Fruit fly (Drosophila melanogaster) whole organism, embryonic: ENCODE measurements around the gene Elp4.

Experiments used
- B-H1 ChIP-seq: fragments of 200-800 bp; sonication (Bioruptor generic); IDR thresholded peaks from 3 replicates; pipeline ENCODE4 v1.3.6; 2022; ENCODE audit warnings: missing biosample characterization, missing genetic modification characterization
- CG10274 ChIP-seq: fragments of 200-800 bp; sonication (Bioruptor generic); optimal IDR thresholded peaks from 3 replicates; lab custom pipeline; 2017; ENCODE audit warnings: missing biosample characterization, mild to moderate bottlenecking, missing genetic modification characterization
- CG10979 ChIP-seq: fragments of 200-800 bp; sonication (Bioruptor generic); optimal IDR thresholded peaks from 2 replicates; lab custom pipeline; 2018; ENCODE audit warnings: missing biosample characterization, mild to moderate bottlenecking, missing genetic modification characterization, moderate library complexity
- CG12155 ChIP-seq: fragments of 200-800 bp; sonication (Bioruptor generic); optimal IDR thresholded peaks from 3 replicates; lab custom pipeline; 2016; ENCODE audit warnings: missing biosample characterization, missing genetic modification characterization
- CG12942 ChIP-seq: fragments of 200-800 bp; sonication (Bioruptor generic); optimal IDR thresholded peaks from 3 replicates; lab custom pipeline; 2016; ENCODE audit warnings: missing biosample characterization, missing genetic modification characterization
- CG13287 ChIP-seq: fragments of 200-800 bp; sonication (Bioruptor generic); IDR thresholded peaks from 2 replicates; pipeline ENCODE4 v1.3.6; 2022; ENCODE audit warnings: missing biosample characterization, missing genetic modification characterization; ENCODE audit not compliant: partially characterized antibody
- CG15696 ChIP-seq: fragments of 200-800 bp; sonication (Bioruptor generic); optimal IDR thresholded peaks from 2 replicates; lab custom pipeline; 2019; ENCODE audit warnings: missing biosample characterization, mild to moderate bottlenecking, missing genetic modification characterization, moderate library complexity
- CG1647 ChIP-seq: fragments of 200-800 bp; sonication (Bioruptor generic); optimal IDR thresholded peaks from 3 replicates; lab custom pipeline; 2016; ENCODE audit warnings: missing biosample characterization, missing genetic modification characterization
- CG16813 ChIP-seq: fragments of 200-800 bp; sonication (Bioruptor generic); IDR thresholded peaks from 3 replicates; pipeline ENCODE4 v1.3.6; 2022; ENCODE audit warnings: missing biosample characterization, missing genetic modification characterization; ENCODE audit not compliant: partially characterized antibody
- CG17361 ChIP-seq: fragments of 200-800 bp; sonication (Bioruptor generic); IDR thresholded peaks from 3 replicates; pipeline ENCODE4 v1.3.6; 2022; ENCODE audit warnings: missing biosample characterization, missing genetic modification characterization
- CG17802 ChIP-seq: fragments of 200-800 bp; sonication (Bioruptor generic); optimal IDR thresholded peaks from 2 replicates; lab custom pipeline; 2018; ENCODE audit warnings: missing biosample characterization, mild to moderate bottlenecking, missing genetic modification characterization, moderate library complexity
- CG1832 ChIP-seq: fragments of 200-800 bp; sonication (Bioruptor generic); optimal IDR thresholded peaks from 2 replicates; lab custom pipeline; 2017; ENCODE audit warnings: missing biosample characterization, mild to moderate bottlenecking, missing genetic modification characterization, inconsistent platforms
- CG2199 ChIP-seq: fragments of 200-800 bp; sonication (Bioruptor generic); IDR thresholded peaks from 3 replicates; pipeline ENCODE4 v1.3.6; 2022; ENCODE audit warnings: missing biosample characterization, missing genetic modification characterization
- CG2712 ChIP-seq: fragments of 200-800 bp; optimal IDR thresholded peaks from 3 replicates; lab custom pipeline; 2019; ENCODE audit warnings: missing biosample characterization, mild to moderate bottlenecking, missing genetic modification characterization, moderate library complexity
- CG32767 ChIP-seq: fragments of 200-800 bp; sonication (Bioruptor generic); IDR thresholded peaks from 2 replicates; pipeline ENCODE4 v1.3.6; 2022; ENCODE audit warnings: missing biosample characterization, missing genetic modification characterization
- CG4617 ChIP-seq: fragments of 200-800 bp; sonication (Bioruptor generic); optimal IDR thresholded peaks from 3 replicates; lab custom pipeline; 2016; ENCODE audit warnings: missing biosample characterization, missing genetic modification characterization, borderline replicate concordance
- CG6175 ChIP-seq: fragments of 200-800 bp; sonication (Bioruptor generic); IDR thresholded peaks from 3 replicates; pipeline ENCODE4 v1.3.6; 2022; ENCODE audit warnings: missing biosample characterization, missing genetic modification characterization
- CG7987 ChIP-seq: fragments of 200-800 bp; sonication (Bioruptor generic); optimal IDR thresholded peaks from 2 replicates; lab custom pipeline; 2018; ENCODE audit warnings: missing biosample characterization, mild to moderate bottlenecking, missing genetic modification characterization, moderate library complexity
- CG8924 ChIP-seq: fragments of 200-800 bp; optimal IDR thresholded peaks from 3 replicates; lab custom pipeline; 2019; ENCODE audit warnings: missing biosample characterization, mild to moderate bottlenecking, missing genetic modification characterization, moderate library complexity
- CHES-1-like ChIP-seq: fragments of 200-800 bp; sonication (Bioruptor generic); optimal IDR thresholded peaks from 2 replicates; lab custom pipeline; 2016; ENCODE audit warnings: missing biosample characterization, missing genetic modification characterization
- D ChIP-seq, 2 experiments: fragments of 200-800 bp in 1 of 2; fragments of >200 bp in 1 of 2; sonication (Bioruptor generic) in 1 of 2; optimal IDR thresholded peaks; 2 replicates in 1 of 2; 3 replicates in 1 of 2; lab custom pipeline; 2017; ENCODE audit warnings: mild to moderate bottlenecking in 1 of 2, missing biosample characterization in 1 of 2, missing genetic modification characterization in 1 of 2, missing genetic modification reagents in 1 of 2
- Dbx ChIP-seq: fragments of 200-800 bp; sonication (Bioruptor generic); IDR thresholded peaks from 3 replicates; pipeline ENCODE4 v1.3.6; 2022; ENCODE audit warnings: missing biosample characterization, missing genetic modification characterization
- Eip74EF ChIP-seq, 2 experiments: fragments of 200-800 bp in 1 of 2; fragments of >200 bp in 1 of 2; sonication (Bioruptor generic) in 1 of 2; optimal IDR thresholded peaks; 2 replicates each; lab custom pipeline; 2017 to 2019; ENCODE audit warnings: missing biosample characterization in 2 of 2, missing genetic modification characterization in 2 of 2, mild to moderate bottlenecking in 1 of 2, moderate library complexity in 1 of 2
- Fer2 ChIP-seq: fragments of 200-800 bp; sonication (Bioruptor generic); optimal IDR thresholded peaks from 2 replicates; lab custom pipeline; 2018; ENCODE audit warnings: missing biosample characterization, mild to moderate bottlenecking, missing genetic modification characterization, moderate library complexity
- HmgZ ChIP-seq: fragments of 200-800 bp; sonication (Bioruptor generic); optimal IDR thresholded peaks from 2 replicates; lab custom pipeline; 2018; ENCODE audit warnings: missing biosample characterization, mild to moderate bottlenecking, missing genetic modification characterization
- Hr78 ChIP-seq, 2 experiments: fragments of 200-800 bp in 1 of 2; fragments of >200 bp in 1 of 2; sonication (Bioruptor generic) in 1 of 2; optimal IDR thresholded peaks; 2 replicates each; lab custom pipeline; 2017 to 2019; ENCODE audit warnings: missing biosample characterization in 2 of 2, missing genetic modification characterization in 2 of 2, mild to moderate bottlenecking in 1 of 2, moderate library complexity in 1 of 2
- Jarid2 ChIP-seq: fragments of 200-800 bp; sonication (Bioruptor generic); optimal IDR thresholded peaks from 3 replicates; lab custom pipeline; 2017; ENCODE audit warnings: mild to moderate bottlenecking, missing biosample characterization, missing genetic modification reagents, missing genetic modification characterization
- Max ChIP-seq: fragments of 200-800 bp; sonication (Bioruptor generic); optimal IDR thresholded peaks from 2 replicates; lab custom pipeline; 2016; ENCODE audit warnings: missing biosample characterization, mild to moderate bottlenecking, missing genetic modification characterization
- Trl ChIP-seq, 3 experiments: fragments of >200 bp in 2 of 3; fragments of 200-800 bp in 1 of 3; sonication (Bioruptor generic) in 1 of 3; optimal IDR thresholded peaks; 2 replicates in 1 of 3; 3 replicates in 2 of 3; lab custom pipeline; 2016 to 2017; ENCODE audit warnings: missing biosample characterization in 1 of 3, missing genetic modification characterization in 1 of 3
- Xbp1 ChIP-seq: fragments of 200-800 bp; sonication (Bioruptor generic); optimal IDR thresholded peaks from 3 replicates; lab custom pipeline; 2016; ENCODE audit warnings: missing biosample characterization, mild to moderate bottlenecking, missing genetic modification characterization
- ab ChIP-seq: fragments of 200-800 bp; sonication (Bioruptor generic); optimal IDR thresholded peaks from 2 replicates; lab custom pipeline; 2016; ENCODE audit warnings: missing biosample characterization, missing genetic modification characterization
- ap ChIP-seq: fragments of 200-800 bp; sonication (Bioruptor generic); IDR thresholded peaks from 2 replicates; pipeline ENCODE4 v1.3.6; 2022; ENCODE audit warnings: missing biosample characterization, missing genetic modification characterization
- ash1 ChIP-seq: fragments of 200-800 bp; sonication (Bioruptor generic); optimal IDR thresholded peaks from 2 replicates; lab custom pipeline; 2018; ENCODE audit warnings: missing biosample characterization, mild to moderate bottlenecking, missing genetic modification characterization
- br ChIP-seq: fragments of >200 bp; optimal IDR thresholded peaks from 2 replicates; lab custom pipeline; 2017
- cato ChIP-seq: fragments of 200-800 bp; sonication (Bioruptor generic); optimal IDR thresholded peaks from 2 replicates; lab custom pipeline; 2016; ENCODE audit warnings: missing biosample characterization, missing genetic modification characterization, borderline replicate concordance
- chinmo ChIP-seq: fragments of 200-800 bp; sonication (Bioruptor generic); IDR thresholded peaks from 4 replicates; pipeline ENCODE4 v1.3.6; 2022; ENCODE audit warnings: missing biosample characterization, missing genetic modification characterization; ENCODE audit not compliant: partially characterized antibody
- croc ChIP-seq: fragments of 200-800 bp; sonication (Bioruptor generic); conservative IDR thresholded peaks from 3 replicates; pipeline ENCODE4 v1.3.6; 2022; ENCODE audit warnings: missing biosample characterization, missing genetic modification characterization
- crp ChIP-seq, 2 experiments: fragments of 200-800 bp; sonication (Bioruptor generic); optimal IDR thresholded peaks; 2 replicates in 1 of 2; 3 replicates in 1 of 2; lab custom pipeline; 2017; ENCODE audit warnings: missing biosample characterization in 2 of 2, missing genetic modification characterization in 2 of 2, mild to moderate bottlenecking in 1 of 2, moderate library complexity in 1 of 2
- dimm ChIP-seq: fragments of 200-800 bp; sonication (Bioruptor generic); IDR thresholded peaks from 2 replicates; pipeline ENCODE4 v1.3.6; 2022; ENCODE audit warnings: missing biosample characterization, missing genetic modification characterization
- emc ChIP-seq: fragments of 200-800 bp; sonication (Bioruptor generic); optimal IDR thresholded peaks from 2 replicates; lab custom pipeline; 2016; ENCODE audit warnings: missing biosample characterization, missing genetic modification characterization
- fd3F ChIP-seq: fragments of 200-800 bp; sonication (Bioruptor generic); optimal IDR thresholded peaks from 2 replicates; lab custom pipeline; 2018; ENCODE audit warnings: missing biosample characterization, mild to moderate bottlenecking, missing genetic modification characterization, moderate library complexity
- fd64A ChIP-seq: fragments of 200-800 bp; sonication (Bioruptor generic); optimal IDR thresholded peaks from 3 replicates; lab custom pipeline; 2018; ENCODE audit warnings: missing biosample characterization, mild to moderate bottlenecking, missing genetic modification characterization
- fru ChIP-seq: fragments of >200 bp; optimal IDR thresholded peaks from 2 replicates; lab custom pipeline; 2017
- fu2 ChIP-seq: fragments of 200-800 bp; sonication (Bioruptor generic); optimal IDR thresholded peaks from 2 replicates; lab custom pipeline; 2016; ENCODE audit warnings: missing biosample characterization, missing genetic modification characterization
- h ChIP-seq: fragments of >200 bp; optimal IDR thresholded peaks from 2 replicates; lab custom pipeline; 2017
- jing ChIP-seq: fragments of 200-800 bp; sonication (Bioruptor generic); optimal IDR thresholded peaks from 2 replicates; lab custom pipeline; 2018; ENCODE audit warnings: missing biosample characterization, mild to moderate bottlenecking, missing genetic modification characterization
- mam ChIP-seq: fragments of 200-800 bp; sonication (Bioruptor generic); optimal IDR thresholded peaks from 3 replicates; lab custom pipeline; 2016; ENCODE audit warnings: missing biosample characterization, missing genetic modification characterization
- phol ChIP-seq: fragments of 200-800 bp; sonication (Bioruptor generic); optimal IDR thresholded peaks from 3 replicates; lab custom pipeline; 2018; ENCODE audit warnings: missing biosample characterization, mild to moderate bottlenecking, missing genetic modification characterization, moderate library complexity
- pnt ChIP-seq: fragments of 200-800 bp; sonication (Bioruptor generic); optimal IDR thresholded peaks from 3 replicates; lab custom pipeline; 2016; ENCODE audit warnings: missing biosample characterization, missing genetic modification characterization
- pzg ChIP-seq: fragments of 200-800 bp; sonication (Bioruptor generic); optimal IDR thresholded peaks from 3 replicates; lab custom pipeline; 2018; ENCODE audit warnings: missing biosample characterization, mild to moderate bottlenecking, missing genetic modification characterization, moderate library complexity
- tin ChIP-seq: fragments of 200-800 bp; sonication (Bioruptor generic); optimal IDR thresholded peaks from 3 replicates; lab custom pipeline; 2016; ENCODE audit warnings: missing biosample characterization, missing genetic modification characterization

Gene Elp4

DNA sequence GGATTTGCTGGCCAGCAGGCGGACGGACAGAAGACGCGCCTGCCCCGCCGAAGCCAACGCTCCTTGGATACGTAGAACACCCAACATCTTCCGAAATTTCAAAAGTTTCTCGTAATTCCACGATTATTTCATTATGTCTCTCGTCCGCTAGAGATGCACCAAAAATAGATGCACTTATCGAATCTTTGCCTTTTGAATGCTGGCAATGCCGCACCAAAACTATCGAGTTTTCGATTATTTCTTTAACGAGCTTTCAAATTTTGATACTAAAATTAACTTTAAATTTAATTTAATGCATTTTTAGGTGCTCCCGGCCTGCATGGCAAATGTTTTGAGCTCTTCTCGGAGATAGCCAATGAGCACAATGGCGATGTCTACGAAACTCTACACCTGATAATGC lies 8.1 kb downstream of the Elp4 start, which contains the start of gene Coq6 (continued):
- TF ChIP-seq CHES-1-like (GFP tag; lab: Kevin White, UChicago) (no peak), croc (GFP tag; lab: Robert Waterston, UW) (no peak), CG17361 (GFP tag; lab: Robert Waterston, UW) (no peak), Trl (optimal IDR thresholded peaks at IDR 0.05; lab: Kevin White, UChicago) (no peak), Trl (GFP tag; optimal IDR thresholded peaks at IDR 0.05; lab: Kevin White, UChicago) (no peak), HmgZ (tag; lab: Kevin White, UChicago) (no peak), Max (GFP tag; lab: Kevin White, UChicago) (no peak), CG16813 (GFP tag; lab: Robert Waterston, UW) (peak; percentile 51; the same call in 2 of the 3 replicates), CG1647 (GFP tag; lab: Kevin White, UChicago) (no peak), br (lab: Kevin White, UChicago) (no peak), Fer2 (tag; lab: Kevin White, UChicago) (no peak), phol (tag; lab: Kevin White, UChicago) (no peak), Dbx (GFP tag; lab: Robert Waterston, UW) (no peak), h (no peak), CG7987 (GFP tag; lab: Kevin White, UChicago) (no peak), CG12155 (no peak), CG4617 (GFP tag; lab: Kevin White, UChicago) (no peak), mam (no peak), dimm (GFP tag; lab: Robert Waterston, UW) (no peak), CG10979 (tag; lab: Kevin White, UChicago) (no peak), ap (no peak), fd3F (no peak), jing (no peak), CG12942 (no peak), cato (no peak), CG17802 (no peak), ab (GFP tag; lab: Kevin White, UChicago) (no peak), pnt (GFP tag; lab: Kevin White, UChicago) (no peak), CG13287 (GFP tag; lab: Robert Waterston, UW) (peak; percentile 78), chinmo (GFP tag; lab: Robert Waterston, UW) (peak; percentile 67; the same call in 1 of the 4 replicates), pzg (GFP tag; lab: Kevin White, UChicago) (peak; percentile 36), Xbp1 (GFP tag; lab: Kevin White, UChicago) (no peak), fd64A (GFP tag; lab: Kevin White, UChicago) (no peak), fru (lab: Kevin White, UChicago) (no peak), CG15696 (tag; lab: Kevin White, UChicago) (no peak), CG2712 (no peak), CG2199 (GFP tag; lab: Robert Waterston, UW) (no peak), D (optimal IDR thresholded peaks at IDR 0.05; lab: Kevin White, UChicago) (no peak), D (GFP tag; optimal IDR thresholded peaks at IDR 0.05; lab: Kevin White, UChicago) (no peak), emc (GFP tag; lab: Kevin White, UChicago) (no peak), CG32767 (GFP tag; lab: Robert Waterston, UW) (no peak), Jarid2 (no peak), fu2 (GFP tag; lab: Kevin White, UChicago) (no peak), crp (GFP tag; optimal IDR thresholded peaks at IDR 0.05; lab: Kevin White, UChicago) (peak in 1 of 2 experiments; percentile 11), Hr78 (GFP tag; optimal IDR thresholded peaks at IDR 0.05; lab: Kevin White, UChicago) (no peak), ash1 (GFP tag; lab: Kevin White, UChicago) (no peak), CG8924 (tag; lab: Kevin White, UChicago) (no peak), CG1832 (GFP tag; lab: Kevin White, UChicago) (no peak), CG6175 (GFP tag; lab: Robert Waterston, UW) (no peak), B-H1 (GFP tag; lab: Robert Waterston, UW) (no peak), Eip74EF (GFP tag; optimal IDR thresholded peaks at IDR 0.05; lab: Kevin White, UChicago) (no peak), CG10274 (GFP tag; lab: Kevin White, UChicago) (no peak), tin (GFP tag; lab: Kevin White, UChicago) (no peak)
